1 fruit fly cellular context compared by ENCODE assay signal in the genomic region with DNA sequence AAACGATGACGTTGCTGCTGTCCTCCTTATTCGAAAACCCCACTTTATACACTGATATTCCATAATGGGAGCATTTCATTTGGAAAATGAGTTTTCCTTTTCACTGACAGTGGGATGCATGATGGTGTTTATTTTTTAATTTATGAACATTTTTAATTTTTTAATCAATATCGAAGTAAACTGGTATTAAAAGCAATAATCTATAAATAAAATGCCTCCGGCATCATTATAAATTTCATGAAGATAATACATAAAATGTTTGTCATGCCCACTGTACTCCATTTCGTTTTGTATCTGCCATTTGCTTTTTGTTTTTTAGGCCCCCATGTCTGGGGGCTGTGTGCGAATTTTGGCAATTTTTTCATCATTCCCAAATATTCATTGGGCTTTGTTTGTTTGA.
A peak's percentile ranks its signal among the peaks of the same experiment; 100 is the strongest.
TF ChIP-seq lines count a peak whose summit lies in the region.

No protein-coding gene starts in this region.

TF ChIP-seq in whole organism, embryonic, 481 proteins besides CTCF, POLR2A, EP300 and RAD21 (continued from another document):
- TF ChIP-seq Pdp1 (GFP tag; optimal IDR thresholded peaks at IDR 0.05; lab: Kevin White, UChicago) (peak; percentile 18 to 46), HmgD (GFP tag; optimal IDR thresholded peaks at IDR 0.05; lab: Kevin White, UChicago) (no peak), CG1233 (GFP tag; optimal IDR thresholded peaks at IDR 0.05; lab: Kevin White, UChicago) (peak; percentile 14), cad (GFP tag; optimal IDR thresholded peaks at IDR 0.05; lab: Kevin White, UChicago) (no peak), Blimp-1 (GFP tag; optimal IDR thresholded peaks at IDR 0.05; lab: Kevin White, UChicago) (peak; percentile 57), CG16779 (GFP tag; IDR thresholded peaks at IDR 0.05; lab: Robert Waterston, UW) (no peak), CG8944 (GFP tag; optimal IDR thresholded peaks at IDR 0.05; lab: Kevin White, UChicago) (no peak), ham (GFP tag; IDR thresholded peaks at IDR 0.05; lab: Robert Waterston, UW) (no peak), CG13123 (GFP tag; optimal IDR thresholded peaks at IDR 0.05; lab: Kevin White, UChicago) (no peak), CG14441 (GFP tag; IDR thresholded peaks at IDR 0.05; lab: Robert Waterston, UW) (peak; percentile 71), h (optimal IDR thresholded peaks at IDR 0.05; lab: Kevin White, UChicago) (no peak), CG9932 (GFP tag; IDR thresholded peaks at IDR 0.05; lab: Robert Waterston, UW) (peak; percentile 52), ewg (GFP tag; optimal IDR thresholded peaks at IDR 0.05; lab: Kevin White, UChicago) (no peak), Sry-β (GFP tag; optimal IDR thresholded peaks at IDR 0.05; lab: Kevin White, UChicago) (no peak), fd3F (GFP tag; optimal IDR thresholded peaks at IDR 0.05; lab: Kevin White, UChicago) (peak; percentile 51), disco-r (GFP tag; optimal IDR thresholded peaks at IDR 0.05; lab: Kevin White, UChicago) (no peak), YL-1 (GFP tag; optimal IDR thresholded peaks at IDR 0.05; lab: Kevin White, UChicago) (no peak), Optix (GFP tag; IDR thresholded peaks at IDR 0.05; lab: Robert Waterston, UW) (no peak), CG13894 (tag; optimal IDR thresholded peaks at IDR 0.05; lab: Kevin White, UChicago) (peak; percentile 58), CG4820 (GFP tag; optimal IDR thresholded peaks at IDR 0.05; lab: Kevin White, UChicago) (peak; percentile 17), Hand (GFP tag; optimal IDR thresholded peaks at IDR 0.05; lab: Kevin White, UChicago) (peak; percentile 21), CG4707 (GFP tag; optimal IDR thresholded peaks at IDR 0.05; lab: Kevin White, UChicago) (peak; percentile 33), mirr (GFP tag; optimal IDR thresholded peaks at IDR 0.05; lab: Kevin White, UChicago) (no peak), ap (GFP tag; IDR thresholded peaks at IDR 0.05; lab: Robert Waterston, UW) (peak; percentile 39; the same call in 1 of the 2 replicates), CG4282 (GFP tag; optimal IDR thresholded peaks at IDR 0.05; lab: Kevin White, UChicago) (no peak), CG8290 (GFP tag; optimal IDR thresholded peaks at IDR 0.05; lab: Kevin White, UChicago) (no peak), CG8290 (tag; optimal IDR thresholded peaks at IDR 0.05; lab: Kevin White, UChicago) (no peak), ERR (GFP tag; optimal IDR thresholded peaks at IDR 0.05; lab: Kevin White, UChicago) (no peak), repo (GFP tag; optimal IDR thresholded peaks at IDR 0.05; lab: Kevin White, UChicago) (no peak), oc (tag; optimal IDR thresholded peaks at IDR 0.05; lab: Kevin White, UChicago) (peak; percentile 11), CG13775 (GFP tag; optimal IDR thresholded peaks at IDR 0.05; lab: Kevin White, UChicago) (peak; percentile 43), Hmr (GFP tag; optimal IDR thresholded peaks at IDR 0.05; lab: Kevin White, UChicago) (peak; percentile 76), vfl (GFP tag; optimal IDR thresholded peaks at IDR 0.05; lab: Kevin White, UChicago) (no peak), en (GFP tag; optimal IDR thresholded peaks at IDR 0.05; lab: Kevin White, UChicago) (no peak), CG32772 (GFP tag; IDR thresholded peaks at IDR 0.05; lab: Robert Waterston, UW) (peak; percentile 49), gem (tag; optimal IDR thresholded peaks at IDR 0.05; lab: Kevin White, UChicago) (peak; percentile 82), CG17186 (GFP tag; optimal IDR thresholded peaks at IDR 0.05; lab: Kevin White, UChicago) (no peak), unc-4 (GFP tag; IDR thresholded peaks at IDR 0.05; lab: Robert Waterston, UW; ENCODE audit: partially characterized antibody) (no peak), CrebB (tag; optimal IDR thresholded peaks at IDR 0.05; lab: Kevin White, UChicago) (no peak), CG6689 (GFP tag; IDR thresholded peaks at IDR 0.05; lab: Robert Waterston, UW) (peak; percentile 80), HmgZ (tag; optimal IDR thresholded peaks at IDR 0.05; lab: Kevin White, UChicago) (peak; percentile 26), hbn (GFP tag; IDR thresholded peaks at IDR 0.05; lab: Robert Waterston, UW; ENCODE audit: partially characterized antibody) (no peak), jing (GFP tag; optimal IDR thresholded peaks at IDR 0.05; lab: Kevin White, UChicago) (no peak), Elba2 (GFP tag; optimal IDR thresholded peaks at IDR 0.05; lab: Kevin White, UChicago) (no peak), dpn (GFP tag; optimal IDR thresholded peaks at IDR 0.05; lab: Kevin White, UChicago) (peak; percentile 44 to 55), unpg (GFP tag; optimal IDR thresholded peaks at IDR 0.05; lab: Kevin White, UChicago) (peak; percentile 76), Trl (optimal IDR thresholded peaks at IDR 0.05; lab: Kevin White, UChicago) (no peak), Trl (GFP tag; optimal IDR thresholded peaks at IDR 0.05; lab: Kevin White, UChicago) (peak; percentile 21), Awh (GFP tag; IDR thresholded peaks at IDR 0.05; lab: Robert Waterston, UW) (peak; percentile 68; the same call in 1 of the 2 replicates), CG10565 (GFP tag; optimal IDR thresholded peaks at IDR 0.05; lab: Kevin White, UChicago) (no peak), jigr1 (GFP tag; IDR thresholded peaks at IDR 0.05; lab: Robert Waterston, UW) (no peak)
